Worm (Caenorhabditis elegans) whole organism, late embryonic: Measurements from ENCODE around the gene B0361.9.

Experiments used
- C08G9.2 ChIP-seq: sonication (generic microtip); optimal IDR thresholded peaks from 2 replicates; lab custom pipeline; 2016; ENCODE audit warnings: mild to moderate bottlenecking, missing genetic modification characterization, moderate library complexity, missing compliant biosample characterization
- F13H6.1 ChIP-seq: sonication (generic microtip); optimal IDR thresholded peaks from 2 replicates; lab custom pipeline; 2016; ENCODE audit warnings: missing genetic modification characterization, missing compliant biosample characterization
- K02D7.2 ChIP-seq: sonication (generic microtip); optimal IDR thresholded peaks from 2 replicates; lab custom pipeline; 2017; ENCODE audit warnings: mild to moderate bottlenecking, missing genetic modification characterization, missing compliant biosample characterization
- T23F11.4 ChIP-seq: fragments of 200-800 bp; sonication (Bioruptor generic); optimal IDR thresholded peaks from 2 replicates; lab custom pipeline; 2018; ENCODE audit warnings: mild to moderate bottlenecking, missing genetic modification characterization, missing compliant biosample characterization
- Y22D7AL.16 ChIP-seq: sonication (generic microtip); optimal IDR thresholded peaks from 2 replicates; lab custom pipeline; 2016; ENCODE audit warnings: missing genetic modification characterization, missing compliant biosample characterization
- ama-1 ChIP-seq: fragments of 150-350 bp; optimal IDR thresholded peaks from 2 replicates; lab custom pipeline; 2014
- ceh-18 ChIP-seq: sonication (generic microtip); optimal IDR thresholded peaks from 2 replicates; lab custom pipeline; 2016; ENCODE audit warnings: missing genetic modification characterization, missing compliant biosample characterization
- ceh-24 ChIP-seq: sonication (generic microtip); optimal IDR thresholded peaks from 2 replicates; lab custom pipeline; 2016; ENCODE audit warnings: mild to moderate bottlenecking, missing genetic modification characterization, missing compliant biosample characterization
- ceh-30 ChIP-seq: fragments of 150-350 bp; optimal IDR thresholded peaks from 2 replicates; lab custom pipeline; 2014; ENCODE audit warnings: missing biosample characterization, missing genetic modification characterization
- ceh-31 ChIP-seq: sonication (generic microtip); optimal IDR thresholded peaks from 2 replicates; lab custom pipeline; 2016; ENCODE audit warnings: missing genetic modification characterization, missing compliant biosample characterization
- ceh-34 ChIP-seq: sonication (generic microtip); optimal IDR thresholded peaks from 2 replicates; lab custom pipeline; 2016; ENCODE audit warnings: mild to moderate bottlenecking, missing genetic modification characterization, missing compliant biosample characterization
- ceh-48 ChIP-seq: sonication (generic microtip); optimal IDR thresholded peaks from 2 replicates; lab custom pipeline; 2016; ENCODE audit warnings: missing genetic modification characterization, inconsistent platforms, missing compliant biosample characterization
- dmd-4 ChIP-seq: sonication (generic microtip); optimal IDR thresholded peaks from 2 replicates; lab custom pipeline; 2016; ENCODE audit warnings: borderline replicate concordance, missing genetic modification characterization, missing compliant biosample characterization
- dve-1 ChIP-seq: sonication (generic microtip); optimal IDR thresholded peaks from 2 replicates; lab custom pipeline; 2017; ENCODE audit warnings: antibody characterized with exemption, mild to moderate bottlenecking, missing genetic modification characterization, missing compliant biosample characterization
- elt-4 ChIP-seq: sonication (generic microtip); optimal IDR thresholded peaks from 2 replicates; lab custom pipeline; 2016; ENCODE audit warnings: missing genetic modification characterization, missing compliant biosample characterization
- ets-4 ChIP-seq: sonication (generic microtip); optimal IDR thresholded peaks from 2 replicates; lab custom pipeline; 2016; ENCODE audit warnings: missing genetic modification characterization, missing compliant biosample characterization
- eyg-1 ChIP-seq: sonication (generic microtip); optimal IDR thresholded peaks from 2 replicates; lab custom pipeline; 2016; ENCODE audit warnings: missing genotype, missing genetic modification characterization, missing compliant biosample characterization
- fax-1 ChIP-seq: sonication (generic microtip); optimal IDR thresholded peaks from 2 replicates; lab custom pipeline; 2016; ENCODE audit warnings: missing genotype, missing genetic modification characterization, missing compliant biosample characterization
- fkh-10 ChIP-seq: fragments of 150-350 bp; optimal IDR thresholded peaks from 2 replicates; lab custom pipeline; 2014; ENCODE audit warnings: missing biosample characterization, missing genetic modification reagents, missing genetic modification characterization
- gmeb-2 ChIP-seq: sonication (generic microtip); optimal IDR thresholded peaks from 2 replicates; lab custom pipeline; 2016; ENCODE audit warnings: missing genetic modification characterization, inconsistent platforms, missing compliant biosample characterization
- hlh-30 ChIP-seq: sonication (generic microtip); optimal IDR thresholded peaks from 2 replicates; lab custom pipeline; 2017; ENCODE audit warnings: antibody characterized with exemption, missing genetic modification characterization, missing compliant biosample characterization; ENCODE audit not compliant: insufficient read depth
- hlh-6 ChIP-seq: sonication (generic microtip); optimal IDR thresholded peaks from 2 replicates; lab custom pipeline; 2016; ENCODE audit warnings: missing genotype, missing genetic modification characterization, missing compliant biosample characterization
- hlh-8 ChIP-seq: sonication (generic microtip); optimal IDR thresholded peaks from 2 replicates; lab custom pipeline; 2016; ENCODE audit warnings: missing genotype, missing genetic modification characterization, missing compliant biosample characterization
- lin-11 ChIP-seq: fragments of 200-800 bp; sonication (Bioruptor generic); optimal IDR thresholded peaks from 2 replicates; lab custom pipeline; 2018; ENCODE audit warnings: mild to moderate bottlenecking, missing genetic modification characterization, missing compliant biosample characterization
- madf-2 ChIP-seq: sonication (generic microtip); optimal IDR thresholded peaks from 2 replicates; lab custom pipeline; 2017; ENCODE audit warnings: missing genetic modification characterization, missing compliant biosample characterization
- mec-3 ChIP-seq: sonication (generic microtip); optimal IDR thresholded peaks from 2 replicates; lab custom pipeline; 2016; ENCODE audit warnings: borderline replicate concordance, missing genetic modification characterization, missing compliant biosample characterization
- nfya-1 ChIP-seq: sonication (generic microtip); optimal IDR thresholded peaks from 2 replicates; lab custom pipeline; 2017; ENCODE audit warnings: missing genetic modification characterization, mild to moderate bottlenecking, missing compliant biosample characterization, antibody characterized with exemption, moderate library complexity
- npax-4 ChIP-seq: sonication (generic microtip); optimal IDR thresholded peaks from 2 replicates; lab custom pipeline; 2016; ENCODE audit warnings: missing genetic modification characterization, missing compliant biosample characterization
- pat-9 ChIP-seq: fragments of 200-800 bp; sonication (Bioruptor generic); optimal IDR thresholded peaks from 2 replicates; lab custom pipeline; 2018; ENCODE audit warnings: mild to moderate bottlenecking, missing genetic modification characterization, moderate library complexity, missing compliant biosample characterization
- pax-1 ChIP-seq: fragments of 150-350 bp; optimal IDR thresholded peaks from 2 replicates; lab custom pipeline; 2014; ENCODE audit warnings: missing biosample characterization, missing genetic modification characterization
- pha-2 ChIP-seq: sonication (generic microtip); optimal IDR thresholded peaks from 2 replicates; lab custom pipeline; 2017; ENCODE audit warnings: mild to moderate bottlenecking, missing genetic modification characterization, missing compliant biosample characterization
- pha-4 ChIP-seq: fragments of 150-350 bp; optimal IDR thresholded peaks from 2 replicates; lab custom pipeline; 2018; ENCODE audit warnings: missing biosample characterization, missing genetic modification reagents, missing genetic modification characterization
- pros-1 ChIP-seq: fragments of 150-350 bp; optimal IDR thresholded peaks from 2 replicates; lab custom pipeline; 2014; ENCODE audit warnings: missing biosample characterization, missing genetic modification reagents, missing genetic modification characterization
- ref-2 ChIP-seq: sonication (generic microtip); optimal IDR thresholded peaks from 2 replicates; lab custom pipeline; 2016; ENCODE audit warnings: missing genetic modification characterization, missing compliant biosample characterization
- rnt-1 ChIP-seq: sonication (generic microtip); optimal IDR thresholded peaks from 2 replicates; lab custom pipeline; 2016; ENCODE audit warnings: missing genetic modification characterization, missing compliant biosample characterization
- sdc-2 ChIP-seq: sonication (generic microtip); optimal IDR thresholded peaks from 2 replicates; lab custom pipeline; 2016; ENCODE audit warnings: missing genotype, missing genetic modification characterization, missing compliant biosample characterization
- sox-2 ChIP-seq: fragments of 200-800 bp; sonication (Bioruptor generic); IDR thresholded peaks from 2 replicates; pipeline ENCODE4 v1.3.6; 2022; ENCODE audit warnings: missing genetic modification reagents, missing genetic modification characterization, missing compliant biosample characterization
- tbx-2 ChIP-seq: sonication (generic microtip); optimal IDR thresholded peaks from 2 replicates; lab custom pipeline; 2016; ENCODE audit warnings: missing genetic modification characterization, missing compliant biosample characterization
- tbx-7 ChIP-seq: sonication (generic microtip); optimal IDR thresholded peaks from 2 replicates; lab custom pipeline; 2016; ENCODE audit warnings: missing genotype, missing genetic modification characterization, missing compliant biosample characterization
- unc-42 ChIP-seq: sonication (generic microtip); optimal IDR thresholded peaks from 2 replicates; lab custom pipeline; 2016; ENCODE audit warnings: missing genotype, missing genetic modification characterization, missing compliant biosample characterization
- unc-55 ChIP-seq: sonication (generic microtip); optimal IDR thresholded peaks from 2 replicates; lab custom pipeline; 2017; ENCODE audit warnings: missing biosample characterization, missing genetic modification reagents, missing genetic modification characterization
- unc-86 ChIP-seq: sonication (generic microtip); optimal IDR thresholded peaks from 2 replicates; lab custom pipeline; 2016; ENCODE audit warnings: missing genetic modification characterization, missing compliant biosample characterization
- ztf-16 ChIP-seq: sonication (generic microtip); optimal IDR thresholded peaks from 2 replicates; lab custom pipeline; 2017; ENCODE audit warnings: missing genetic modification characterization, missing compliant biosample characterization

Gene B0361.9

ce11 chrIII:7336214-7336613 lies 36.8 kb upstream of the B0361.9 start, which contains the start of gene gsp-2 (continued):
- TF ChIP-seq pha-4 (tag; lab: Kevin White, UChicago) (no peak), tbx-2 (tag; lab: Kevin White, UChicago) (peak; percentile 20), mec-3 (tag; lab: Kevin White, UChicago) (no peak), fkh-10 (GFP tag; lab: Kevin White, UChicago) (no peak), C08G9.2 (tag; lab: Kevin White, UChicago) (no peak), nfya-1 (tag; lab: Kevin White, UChicago) (peak; percentile 74), ama-1 (no peak), tbx-7 (tag; lab: Kevin White, UChicago) (no peak), hlh-6 (no peak), ceh-30 (tag; lab: Kevin White, UChicago) (no peak), unc-86 (tag; lab: Kevin White, UChicago) (no peak), ets-4 (no peak), dve-1 (peak; percentile 16), ztf-16 (tag; lab: Kevin White, UChicago) (no peak), lin-11 (tag; lab: Kevin White, UChicago) (no peak), ceh-18 (tag; lab: Kevin White, UChicago) (no peak), F13H6.1 (no peak), hlh-30 (tag; lab: Kevin White, UChicago) (no peak), npax-4 (no peak), gmeb-2 (tag; lab: Kevin White, UChicago) (no peak), madf-2 (no peak), fax-1 (no peak), sdc-2 (tag; lab: Kevin White, UChicago) (no peak), K02D7.2 (tag; lab: Kevin White, UChicago) (no peak), unc-42 (tag; lab: Kevin White, UChicago) (peak; percentile 23), eyg-1 (no peak), sox-2 (GFP tag; lab: Robert Waterston, UW) (no peak)

- no peak for TF ChIP-seq pat-9 (tag; lab: Kevin White, UChicago)
- no peak for TF ChIP-seq ceh-34 (tag; lab: Kevin White, UChicago)
- TF ChIP-seq rnt-1, result peak; percentile 32
- peak; percentile 89 for TF ChIP-seq unc-55 (GFP tag; lab: Kevin White, UChicago)
- peak; percentile 9 for TF ChIP-seq ceh-48
- TF ChIP-seq dmd-4, result no peak
- TF ChIP-seq hlh-30 (tag; lab: Kevin White, UChicago), result peak; percentile 99
- TF ChIP-seq hlh-6, result no peak
- no peak for TF ChIP-seq npax-4
- TF ChIP-seq elt-4 (tag; lab: Kevin White, UChicago), result no peak
- no peak for TF ChIP-seq lin-11 (tag; lab: Kevin White, UChicago)
- TF ChIP-seq tbx-2 (tag; lab: Kevin White, UChicago), result peak; percentile 57
- no peak for TF ChIP-seq ztf-16 (tag; lab: Kevin White, UChicago)
- peak; percentile 37 for TF ChIP-seq ref-2 (tag; lab: Kevin White, UChicago)
- peak; percentile 93 for TF ChIP-seq ceh-18 (tag; lab: Kevin White, UChicago)
- TF ChIP-seq ceh-31 (tag; lab: Kevin White, UChicago), result peak; percentile 56
- TF ChIP-seq pros-1 (tag; lab: Kevin White, UChicago), result peak; percentile 54
- peak; percentile 76 for TF ChIP-seq nfya-1 (tag; lab: Kevin White, UChicago)
- TF ChIP-seq sdc-2 (tag; lab: Kevin White, UChicago), result peak; percentile 2
- peak; percentile 51 for TF ChIP-seq hlh-8 (tag; lab: Kevin White, UChicago)
- no peak for TF ChIP-seq K02D7.2 (tag; lab: Kevin White, UChicago)
- no peak for TF ChIP-seq madf-2
- no peak for TF ChIP-seq C08G9.2 (tag; lab: Kevin White, UChicago)
- TF ChIP-seq, all 69 proteins: peak for 12
Measured at ce11 chrIII:7335220-7335619, 35.8 kb upstream of the B0361.9 start, which contains the start of gene F56C9.10. Gene F56C9.10 (minus strand): TSS chrIII:7335316.

ce11 chrIII:7331671-7332070 lies 32.2 kb upstream of the B0361.9 start:
- no peak for TF ChIP-seq pax-1
- TF ChIP-seq fkh-10 (GFP tag; lab: Kevin White, UChicago), result no peak
- TF ChIP-seq gmeb-2 (tag; lab: Kevin White, UChicago), result no peak
- no peak for TF ChIP-seq ceh-24 (tag; lab: Kevin White, UChicago)
- TF ChIP-seq ets-4, result no peak
- TF ChIP-seq hlh-30 (tag; lab: Kevin White, UChicago), result no peak
- TF ChIP-seq tbx-7 (tag; lab: Kevin White, UChicago), result no peak
- TF ChIP-seq T23F11.4, result no peak
- no peak for TF ChIP-seq Y22D7AL.16 (tag; lab: Kevin White, UChicago)
- TF ChIP-seq ref-2 (tag; lab: Kevin White, UChicago), result no peak
- no peak for TF ChIP-seq pha-2 (tag; lab: Kevin White, UChicago)
- no peak for TF ChIP-seq ceh-34 (tag; lab: Kevin White, UChicago)
- TF ChIP-seq, all 69 proteins: peak for 0
